Worm (Caenorhabditis elegans) whole organism, mixed stage, embryonic: ENCODE measurements around the gene srx-62.

Experiments used
- elt-3 ChIP-seq: fragments of 150-350 bp; optimal IDR thresholded peaks from 2 replicates; lab custom pipeline; 2014; ENCODE audit warnings: missing biosample characterization, missing genetic modification characterization
- mep-1 ChIP-seq: fragments of 150-350 bp; optimal IDR thresholded peaks from 2 replicates; lab custom pipeline; 2017; ENCODE audit warnings: missing biosample characterization, missing genetic modification reagents, missing genetic modification characterization, inconsistent platforms
- nhr-28 ChIP-seq: fragments of 150-350 bp; optimal IDR thresholded peaks from 2 replicates; lab custom pipeline; 2014; ENCODE audit warnings: missing biosample characterization, missing genetic modification characterization

DNA sequence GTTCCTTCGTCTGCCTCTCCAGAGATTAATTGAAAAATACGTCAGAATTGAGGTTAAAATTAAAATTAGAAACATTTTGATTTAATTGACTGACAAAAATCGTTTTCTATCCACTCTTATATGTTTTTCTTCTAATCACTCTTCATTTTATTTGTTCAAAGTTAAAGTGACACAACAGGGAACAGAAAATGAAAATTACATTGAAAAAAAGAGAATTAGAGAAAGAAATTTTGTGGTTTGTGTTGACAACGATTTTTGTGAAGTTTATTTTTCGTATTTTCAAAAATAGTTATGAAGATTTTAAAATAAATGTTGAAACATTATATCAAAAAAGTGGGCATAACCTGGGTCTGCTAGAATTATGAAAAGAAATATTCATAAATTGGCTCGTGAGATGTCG lies 38.1 kb downstream of the srx-62 start, which contains the start of gene cyp-34A5:
- TF ChIP-seq elt-3 (tag; lab: Kevin White, UChicago) (no peak), nhr-28 (tag; lab: Kevin White, UChicago) (no peak), mep-1 (tag; lab: Kevin White, UChicago) (no peak)
